Worm (Caenorhabditis elegans) whole organism, young adult: ENCODE results near the gene gba-3.

Experiments
- C06A6.2 ChIP-seq: fragments of 200-800 bp; sonication (Bioruptor generic); conservative IDR thresholded peaks from 2 replicates; pipeline ENCODE4 v1.3.6; 2022; ENCODE audit warnings: missing genetic modification characterization, missing compliant biosample characterization
- F10E7.11 ChIP-seq: sonication (generic microtip); optimal IDR thresholded peaks from 2 replicates; lab custom pipeline; 2017; ENCODE audit warnings: mild to moderate bottlenecking, missing genetic modification characterization, moderate library complexity, missing compliant biosample characterization
- F57C9.4 ChIP-seq: sonication (generic microtip); optimal IDR thresholded peaks from 2 replicates; lab custom pipeline; 2017; ENCODE audit warnings: mild to moderate bottlenecking, missing genetic modification characterization, missing compliant biosample characterization
- attf-6 ChIP-seq: fragments of 200-800 bp; sonication (Bioruptor generic); IDR thresholded peaks from 2 replicates; pipeline ENCODE4 v1.3.6; 2022; ENCODE audit warnings: missing genetic modification reagents, missing genetic modification characterization, missing compliant biosample characterization
- ceh-58 ChIP-seq: fragments of 200-800 bp; sonication (Bioruptor generic); IDR thresholded peaks from 2 replicates; pipeline ENCODE4 v1.3.6; 2022; ENCODE audit warnings: missing genetic modification characterization, missing compliant biosample characterization
- dox-1 ChIP-seq: fragments of 200-800 bp; sonication (Bioruptor generic); IDR thresholded peaks from 2 replicates; pipeline ENCODE4 v1.3.6; 2022; ENCODE audit warnings: missing genetic modification reagents, missing genetic modification characterization, missing compliant biosample characterization
- dpl-1 ChIP-seq: fragments of 150-350 bp; optimal IDR thresholded peaks from 2 replicates; lab custom pipeline; 2014; ENCODE audit warnings: missing biosample characterization, missing genetic modification reagents, missing genetic modification characterization
- efl-1 ChIP-seq: fragments of 150-350 bp; optimal IDR thresholded peaks from 2 replicates; lab custom pipeline; 2014; ENCODE audit warnings: missing biosample characterization, missing genetic modification reagents, missing genetic modification characterization
- nhr-179 ChIP-seq: sonication (generic microtip); optimal IDR thresholded peaks from 2 replicates; lab custom pipeline; 2016; ENCODE audit warnings: mild to moderate bottlenecking, missing genetic modification characterization, missing compliant biosample characterization
- pha-4 ChIP-seq: fragments of 150-350 bp; sonication (generic microtip); optimal IDR thresholded peaks from 2 replicates; lab custom pipeline; 2014; ENCODE audit warnings: missing biosample characterization, missing genetic modification reagents, missing genetic modification characterization
- snpc-4 ChIP-seq, 5 experiments: fragments of 150-350 bp in 1 of 5; sonication (generic microtip) in 4 of 5; optimal IDR thresholded peaks; 2 replicates each; lab custom pipeline; 2014 to 2018; ENCODE audit warnings: missing genetic modification characterization in 5 of 5, missing biosample characterization in 3 of 5, antibody characterized with exemption in 2 of 5, mild to moderate bottlenecking in 2 of 5, missing compliant biosample characterization in 2 of 5, missing genotype in 2 of 5, moderate library complexity in 2 of 5, missing genetic modification reagents in 1 of 5

DNA sequence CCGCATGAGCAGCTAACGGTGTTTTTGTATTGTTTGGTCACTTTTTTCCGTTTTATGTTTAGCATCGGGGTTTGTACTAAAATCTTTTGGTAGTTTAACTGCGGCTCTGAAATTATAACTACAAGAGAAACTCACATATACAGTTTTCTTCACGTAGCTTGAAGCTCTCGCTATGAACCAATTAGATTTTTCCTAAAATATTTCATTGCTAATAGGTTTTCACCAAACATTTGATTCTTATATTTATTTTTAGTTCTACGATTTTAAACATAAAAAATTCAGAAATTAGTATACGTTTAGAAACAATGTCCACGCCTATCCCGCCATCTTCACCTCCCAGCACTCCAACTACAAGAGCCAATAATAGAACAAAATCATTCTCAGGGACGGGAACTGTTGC lies 45.7 kb upstream of the gba-3 start, which contains the start of gene C06A12.3:
- TF ChIP-seq dox-1 (GFP tag; lab: Robert Waterston, UW) (no peak), F57C9.4 (no peak), efl-1 (GFP tag; lab: Kevin White, UChicago) (no peak), attf-6 (GFP tag; lab: Robert Waterston, UW) (no peak), C06A6.2 (GFP tag; lab: Robert Waterston, UW) (no peak), F10E7.11 (no peak), snpc-4 (GFP tag; optimal IDR thresholded peaks at IDR 0.05; lab: Kevin White, UChicago) (no peak), snpc-4 (tag; optimal IDR thresholded peaks at IDR 0.05; lab: Kevin White, UChicago) (no peak), ceh-58 (GFP tag; lab: Robert Waterston, UW) (no peak), pha-4 (tag; lab: Kevin White, UChicago) (no peak), nhr-179 (tag; lab: Kevin White, UChicago) (no peak), dpl-1 (GFP tag; lab: Kevin White, UChicago) (no peak)
